Worm (Caenorhabditis elegans) whole organism, L2 larva: ENCODE measurements around the gene gpa-6.

Experiments used
- ama-1 ChIP-seq: fragments of 150-350 bp; optimal IDR thresholded peaks from 2 replicates; lab custom pipeline; 2018; ENCODE audit warnings: inconsistent platforms
- elt-3 ChIP-seq: sonication (generic microtip); optimal IDR thresholded peaks from 2 replicates; lab custom pipeline; 2017; ENCODE audit warnings: missing biosample characterization, missing genetic modification characterization
- mdl-1 ChIP-seq, 2 experiments: fragments of 150-350 bp in 1 of 2; sonication (generic microtip) in 1 of 2; optimal IDR thresholded peaks; 2 replicates each; lab custom pipeline; 2017; ENCODE audit warnings: missing biosample characterization in 2 of 2, missing genetic modification characterization in 2 of 2
- nhr-237 ChIP-seq: fragments of 150-350 bp; optimal IDR thresholded peaks from 2 replicates; lab custom pipeline; 2014; ENCODE audit warnings: missing biosample characterization, missing genetic modification characterization
- nhr-25 ChIP-seq: fragments of 150-350 bp; sonication (generic microtip); optimal IDR thresholded peaks from 3 replicates; lab custom pipeline; 2014; ENCODE audit warnings: missing biosample characterization, missing genetic modification characterization
- unc-55 ChIP-seq: fragments of 150-350 bp; sonication (generic microtip); optimal IDR thresholded peaks from 3 replicates; lab custom pipeline; 2014; ENCODE audit warnings: missing biosample characterization, missing genetic modification reagents, missing genetic modification characterization

DNA sequence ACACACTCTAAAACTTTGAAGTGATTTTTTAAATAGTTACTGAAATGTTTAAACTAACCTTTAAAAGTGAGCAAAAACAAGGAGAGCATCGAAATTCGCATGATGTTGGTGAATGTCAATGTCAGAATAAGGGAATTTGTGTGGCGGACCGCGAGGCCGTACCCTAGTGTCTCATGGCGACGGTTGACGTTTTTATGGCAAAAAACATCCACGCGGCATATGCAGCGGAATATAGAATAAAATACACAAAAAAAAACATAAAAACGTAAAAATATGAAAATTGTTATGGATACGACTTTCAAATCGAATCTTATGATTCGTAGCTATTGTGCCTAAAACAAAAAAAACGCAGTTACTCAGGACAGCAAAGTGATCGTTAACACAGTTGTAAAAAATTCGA lies 1.2 kb upstream of the gpa-6 start, which contains the start of gene cwp-5:
- TF ChIP-seq nhr-25 (tag; lab: Kevin White, UChicago), result no peak
- no peak for TF ChIP-seq nhr-237 (tag; lab: Kevin White, UChicago)
- TF ChIP-seq mdl-1 (tag; optimal IDR thresholded peaks at IDR 0.05; lab: Kevin White, UChicago), result no peak
- no peak for TF ChIP-seq elt-3 (tag; lab: Kevin White, UChicago)
- no peak for TF ChIP-seq ama-1 (lab: Kevin White, UChicago)
- no peak for TF ChIP-seq unc-55
